Worm (Caenorhabditis elegans) whole organism, young adult: Measurements from ENCODE around the gene rpn-3.

Experiments used
- nfyb-1 ChIP-seq: fragments of 200-800 bp; sonication (Bioruptor generic); IDR thresholded peaks from 2 replicates; pipeline ENCODE4 v1.3.6; 2022; ENCODE audit warnings: missing genetic modification reagents, missing genetic modification characterization, missing compliant biosample characterization
- sptf-2 ChIP-seq: fragments of 200-800 bp; sonication (Bioruptor generic); optimal IDR thresholded peaks from 2 replicates; lab custom pipeline; 2018; ENCODE audit warnings: mild to moderate bottlenecking, missing genetic modification characterization, missing compliant biosample characterization
- tlf-1 ChIP-seq: fragments of 200-800 bp; sonication (Bioruptor generic); optimal IDR thresholded peaks from 2 replicates; lab custom pipeline; 2018; ENCODE audit warnings: mild to moderate bottlenecking, missing genetic modification characterization, missing compliant biosample characterization

DNA sequence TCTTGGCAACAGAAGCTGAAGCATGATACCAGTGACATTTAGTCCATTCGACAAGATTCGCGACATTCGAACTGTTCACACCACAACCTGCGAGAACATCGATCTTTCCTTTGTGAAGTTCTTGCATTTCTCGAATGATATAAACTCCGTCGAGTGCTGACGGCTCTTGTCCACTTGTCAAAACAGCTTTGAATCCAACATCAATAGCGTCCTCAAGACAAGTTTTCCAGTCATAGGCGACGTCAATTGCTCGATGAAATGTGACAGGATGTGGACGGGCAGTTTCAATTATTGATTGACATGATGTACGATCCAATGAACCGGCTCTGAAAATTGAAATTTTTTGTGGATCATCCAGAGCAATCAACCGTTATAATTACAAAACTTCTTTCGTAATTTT lies 44.5 kb upstream of the rpn-3 start:
- TF ChIP-seq nfyb-1 = no peak
- no peak for TF ChIP-seq sptf-2 (GFP tag; lab: Kevin White, UChicago)
- TF ChIP-seq tlf-1 (GFP tag; lab: Kevin White, UChicago) = no peak
